Worm (Caenorhabditis elegans): ENCODE data around the gene kel-10.

ce11 chrIII:10076042-10076441 is 25.2 kb downstream of the kel-10 start:
- TF ChIP-seq sptf-1 (tag; optimal IDR thresholded peaks at IDR 0.05) (no peak), pha-4 (tag; optimal IDR thresholded peaks at IDR 0.05) (no peak), mab-5 (tag; optimal IDR thresholded peaks at IDR 0.05) (no peak), snpc-4 (tag; optimal IDR thresholded peaks at IDR 0.05) (no peak), drap-1 (GFP tag; optimal IDR thresholded peaks at IDR 0.05) (no peak), nhr-237 (tag; optimal IDR thresholded peaks at IDR 0.05) (no peak), ztf-11 (tag; optimal IDR thresholded peaks at IDR 0.05) (no peak), lsy-2 (tag; optimal IDR thresholded peaks at IDR 0.05) (no peak), lin-13 (tag; optimal IDR thresholded peaks at IDR 0.05) (no peak), unc-120 (tag; optimal IDR thresholded peaks at IDR 0.05; ENCODE audit: poor library complexity, severe bottlenecking) (no peak), mep-1 (tag; optimal IDR thresholded peaks at IDR 0.05) (no peak), unc-39 (tag; optimal IDR thresholded peaks at IDR 0.05) (no peak)

Measured in whole organism, mixed stage, embryonic.